Fruit fly (Drosophila melanogaster) whole organism, embryonic: Measurements from ENCODE around the gene CG7841.

Source experiments
- Bteb2 ChIP-seq: fragments of 200-800 bp; sonication (Bioruptor generic); optimal IDR thresholded peaks from 2 replicates; lab custom pipeline; 2016; ENCODE audit warnings: missing biosample characterization, missing genetic modification characterization
- CG10267 ChIP-seq: fragments of 200-800 bp; sonication (Bioruptor generic); optimal IDR thresholded peaks from 2 replicates; lab custom pipeline; 2018; ENCODE audit warnings: missing biosample characterization, mild to moderate bottlenecking, missing genetic modification characterization, moderate library complexity
- CG10431 ChIP-seq: fragments of 200-800 bp; sonication (Bioruptor generic); optimal IDR thresholded peaks from 3 replicates; lab custom pipeline; 2018; ENCODE audit warnings: missing biosample characterization, mild to moderate bottlenecking, missing genetic modification characterization
- CG10654 ChIP-seq: fragments of 200-800 bp; sonication (Bioruptor generic); optimal IDR thresholded peaks from 2 replicates; lab custom pipeline; 2016; ENCODE audit warnings: missing biosample characterization, missing genetic modification characterization
- CG11247 ChIP-seq: fragments of 200-800 bp; sonication (Bioruptor generic); IDR thresholded peaks from 2 replicates; pipeline ENCODE4 v1.3.6; 2022; ENCODE audit warnings: missing biosample characterization, missing genetic modification characterization
- CG12391 ChIP-seq: fragments of 200-800 bp; sonication (Bioruptor generic); optimal IDR thresholded peaks from 3 replicates; lab custom pipeline; 2018; ENCODE audit warnings: missing biosample characterization, mild to moderate bottlenecking, missing genetic modification characterization, moderate library complexity
- CG13296 ChIP-seq: fragments of 200-800 bp; sonication (Bioruptor generic); optimal IDR thresholded peaks from 3 replicates; lab custom pipeline; 2018; ENCODE audit warnings: missing biosample characterization, mild to moderate bottlenecking, missing genetic modification characterization
- CG16779 ChIP-seq: fragments of 200-800 bp; sonication (Bioruptor generic); IDR thresholded peaks from 2 replicates; pipeline ENCODE4 v1.3.6; 2022; ENCODE audit warnings: missing biosample characterization, missing genetic modification characterization
- CG17328 ChIP-seq: fragments of 200-800 bp; sonication (Bioruptor generic); IDR thresholded peaks from 2 replicates; pipeline ENCODE4 v1.3.6; 2022; ENCODE audit warnings: missing biosample characterization, missing genetic modification characterization
- CG17361 ChIP-seq: fragments of 200-800 bp; sonication (Bioruptor generic); IDR thresholded peaks from 3 replicates; pipeline ENCODE4 v1.3.6; 2022; ENCODE audit warnings: missing biosample characterization, missing genetic modification characterization
- CG18764 ChIP-seq: fragments of 200-800 bp; sonication (Bioruptor generic); optimal IDR thresholded peaks from 3 replicates; lab custom pipeline; 2016; ENCODE audit warnings: missing biosample characterization, missing genetic modification characterization
- CG2120 ChIP-seq: fragments of 200-800 bp; sonication (Bioruptor generic); optimal IDR thresholded peaks from 3 replicates; lab custom pipeline; 2016; ENCODE audit warnings: missing biosample characterization, missing genetic modification characterization
- CG2875 ChIP-seq: fragments of 200-800 bp; sonication (Bioruptor generic); optimal IDR thresholded peaks from 2 replicates; lab custom pipeline; 2017; ENCODE audit warnings: missing biosample characterization, mild to moderate bottlenecking, missing genetic modification characterization, missing genetic modification reagents
- CG31441 ChIP-seq: fragments of 200-800 bp; sonication (Bioruptor generic); IDR thresholded peaks from 2 replicates; pipeline ENCODE4 v1.3.6; 2022; ENCODE audit warnings: missing biosample characterization, missing genetic modification characterization
- CG3847 ChIP-seq: fragments of 200-800 bp; sonication (Bioruptor generic); IDR thresholded peaks from 2 replicates; pipeline ENCODE4 v1.3.6; 2022; ENCODE audit warnings: missing biosample characterization, missing genetic modification characterization
- CG42726 ChIP-seq: fragments of 200-800 bp; sonication (Bioruptor generic); IDR thresholded peaks from 2 replicates; pipeline ENCODE4 v1.3.6; 2022; ENCODE audit warnings: missing biosample characterization, missing genetic modification characterization; ENCODE audit not compliant: partially characterized antibody
- CG4282 ChIP-seq: fragments of 200-800 bp; sonication (Bioruptor generic); optimal IDR thresholded peaks from 2 replicates; lab custom pipeline; 2016; ENCODE audit warnings: missing biosample characterization, missing genetic modification characterization
- CG5180 ChIP-seq: fragments of 200-800 bp; sonication (Bioruptor generic); optimal IDR thresholded peaks from 3 replicates; lab custom pipeline; 2017; ENCODE audit warnings: missing biosample characterization, missing genetic modification characterization, mild to moderate bottlenecking, moderate library complexity, missing genetic modification reagents
- CG6175 ChIP-seq: fragments of 200-800 bp; sonication (Bioruptor generic); IDR thresholded peaks from 3 replicates; pipeline ENCODE4 v1.3.6; 2022; ENCODE audit warnings: missing biosample characterization, missing genetic modification characterization
- CG9609 ChIP-seq: fragments of 200-800 bp; sonication (Bioruptor generic); optimal IDR thresholded peaks from 3 replicates; lab custom pipeline; 2016; ENCODE audit warnings: missing biosample characterization, missing genetic modification characterization
- CG9817 ChIP-seq: fragments of 200-800 bp; sonication (Bioruptor generic); optimal IDR thresholded peaks from 2 replicates; lab custom pipeline; 2018; ENCODE audit warnings: missing biosample characterization, mild to moderate bottlenecking, missing genetic modification characterization, moderate library complexity
- CoRest ChIP-seq: fragments of 200-800 bp; sonication (Bioruptor generic); optimal IDR thresholded peaks from 3 replicates; lab custom pipeline; 2018; ENCODE audit warnings: missing biosample characterization, mild to moderate bottlenecking, missing genetic modification characterization, moderate library complexity
- Dll ChIP-seq: fragments of 200-800 bp; sonication (Bioruptor generic); IDR thresholded peaks from 4 replicates; pipeline ENCODE4 v1.3.6; 2022; ENCODE audit warnings: missing biosample characterization, missing genetic modification characterization; ENCODE audit not compliant: partially characterized antibody
- Elba2 ChIP-seq: fragments of 200-800 bp; sonication (Bioruptor generic); optimal IDR thresholded peaks from 3 replicates; lab custom pipeline; 2016; ENCODE audit warnings: missing biosample characterization, missing genetic modification characterization
- Hand ChIP-seq: fragments of 200-800 bp; sonication (Bioruptor generic); optimal IDR thresholded peaks from 2 replicates; lab custom pipeline; 2017; ENCODE audit warnings: mild to moderate bottlenecking, missing biosample characterization, missing genetic modification reagents, missing genetic modification characterization
- Hmr ChIP-seq: fragments of 200-800 bp; sonication (Bioruptor generic); optimal IDR thresholded peaks from 3 replicates; lab custom pipeline; 2017; ENCODE audit warnings: mild to moderate bottlenecking, missing biosample characterization, missing genetic modification reagents, missing genetic modification characterization
- Hr78 ChIP-seq, 2 experiments: fragments of 200-800 bp in 1 of 2; fragments of >200 bp in 1 of 2; sonication (Bioruptor generic) in 1 of 2; optimal IDR thresholded peaks; 2 replicates each; lab custom pipeline; 2017 to 2019; ENCODE audit warnings: missing biosample characterization in 2 of 2, missing genetic modification characterization in 2 of 2, mild to moderate bottlenecking in 1 of 2, moderate library complexity in 1 of 2
- NC2α ChIP-seq: fragments of 200-800 bp; sonication (Bioruptor generic); optimal IDR thresholded peaks from 2 replicates; lab custom pipeline; 2016; ENCODE audit warnings: missing biosample characterization, missing genetic modification characterization
- Optix ChIP-seq: fragments of 200-800 bp; sonication (Bioruptor generic); IDR thresholded peaks from 3 replicates; pipeline ENCODE4 v1.3.6; 2022; ENCODE audit warnings: missing biosample characterization, missing genetic modification characterization
- Sin3A ChIP-seq: fragments of >200 bp; optimal IDR thresholded peaks from 2 replicates; lab custom pipeline; 2018
- ap ChIP-seq: fragments of 200-800 bp; sonication (Bioruptor generic); IDR thresholded peaks from 2 replicates; pipeline ENCODE4 v1.3.6; 2022; ENCODE audit warnings: missing biosample characterization, missing genetic modification characterization
- bcd ChIP-seq: fragments of 200-800 bp; sonication (Bioruptor generic); optimal IDR thresholded peaks from 2 replicates; lab custom pipeline; 2017; ENCODE audit warnings: missing biosample characterization, mild to moderate bottlenecking, missing genetic modification characterization
- bsh ChIP-seq, 2 experiments: fragments of 200-800 bp; sonication (Bioruptor generic); optimal IDR thresholded peaks; 2 replicates each; lab custom pipeline; 2017 to 2018; ENCODE audit warnings: mild to moderate bottlenecking in 2 of 2, missing biosample characterization in 2 of 2, missing genetic modification characterization in 2 of 2, moderate library complexity in 1 of 2
- caup ChIP-seq: fragments of 200-800 bp; sonication (Bioruptor generic); optimal IDR thresholded peaks from 3 replicates; lab custom pipeline; 2017; ENCODE audit warnings: missing biosample characterization, mild to moderate bottlenecking, missing genetic modification characterization, moderate library complexity; ENCODE audit not compliant: severe bottlenecking
- gro ChIP-seq: fragments of 200-800 bp; sonication (Bioruptor generic); optimal IDR thresholded peaks from 2 replicates; lab custom pipeline; 2016; ENCODE audit warnings: missing biosample characterization, missing genetic modification characterization
- ind ChIP-seq: fragments of 200-800 bp; sonication (Bioruptor generic); optimal IDR thresholded peaks from 3 replicates; lab custom pipeline; 2016; ENCODE audit warnings: missing biosample characterization, missing genetic modification characterization
- kah ChIP-seq: fragments of 200-800 bp; sonication (Bioruptor generic); optimal IDR thresholded peaks from 2 replicates; lab custom pipeline; 2018; ENCODE audit warnings: missing biosample characterization, mild to moderate bottlenecking, missing genetic modification characterization
- kni ChIP-seq: fragments of 200-800 bp; sonication (Bioruptor generic); optimal IDR thresholded peaks from 3 replicates; lab custom pipeline; 2017; ENCODE audit warnings: mild to moderate bottlenecking, missing biosample characterization, missing genetic modification reagents, missing genetic modification characterization
- lilli ChIP-seq: fragments of 200-800 bp; sonication (Bioruptor generic); optimal IDR thresholded peaks from 3 replicates; lab custom pipeline; 2016; ENCODE audit warnings: missing biosample characterization, missing genetic modification characterization
- nmo ChIP-seq: fragments of 200-800 bp; sonication (Bioruptor generic); optimal IDR thresholded peaks from 2 replicates; lab custom pipeline; 2018; ENCODE audit warnings: missing biosample characterization, mild to moderate bottlenecking, missing genetic modification characterization, moderate library complexity
- prd ChIP-seq, 3 experiments: fragments of >200 bp in 2 of 3; fragments of 200-800 bp in 1 of 3; sonication (Bioruptor generic) in 1 of 3; optimal IDR thresholded peaks in 2 of 3; IDR thresholded peaks in 1 of 3; 2 replicates in 2 of 3; 3 replicates in 1 of 3; pipeline versions ENCODE4 v1.3.6 to Lab custom; 2017 to 2022; ENCODE audit warnings: missing biosample characterization in 1 of 3, missing genetic modification characterization in 1 of 3
- slbo ChIP-seq: fragments of 200-800 bp; sonication (Bioruptor generic); IDR thresholded peaks from 2 replicates; pipeline ENCODE4 v1.3.6; 2022; ENCODE audit warnings: missing biosample characterization, missing genetic modification characterization
- sna ChIP-seq: fragments of 200-800 bp; sonication (Bioruptor generic); IDR thresholded peaks from 2 replicates; pipeline ENCODE4 v1.3.6; 2022; ENCODE audit warnings: missing biosample characterization, missing genetic modification characterization; ENCODE audit not compliant: partially characterized antibody
- ttk ChIP-seq: fragments of 200-800 bp; sonication (Bioruptor generic); IDR thresholded peaks from 2 replicates; pipeline ENCODE4 v2.1.2; 2022; ENCODE audit warnings: missing biosample characterization, missing genetic modification characterization
- unpg ChIP-seq: fragments of 200-800 bp; sonication (Bioruptor generic); optimal IDR thresholded peaks from 3 replicates; lab custom pipeline; 2018; ENCODE audit warnings: missing biosample characterization, mild to moderate bottlenecking, missing genetic modification characterization, moderate library complexity
- vfl ChIP-seq: fragments of 200-800 bp; sonication (Bioruptor generic); optimal IDR thresholded peaks from 2 replicates; lab custom pipeline; 2016; ENCODE audit warnings: missing biosample characterization, missing genetic modification characterization
- zf30C ChIP-seq: fragments of 200-800 bp; sonication (Bioruptor generic); optimal IDR thresholded peaks from 3 replicates; lab custom pipeline; 2018; ENCODE audit warnings: missing biosample characterization, mild to moderate bottlenecking, missing genetic modification characterization

CG7841 gene

dm6 chr3L:15534274-15535227 is 26.5 kb upstream of the CG7841 start (continued):
- peak; percentile 57 for TF ChIP-seq CG9817 (tag; lab: Kevin White, UChicago)
- peak; percentile 17 to 40 for TF ChIP-seq bsh (GFP tag; optimal IDR thresholded peaks at IDR 0.05; lab: Kevin White, UChicago)
- no peak for TF ChIP-seq CG2875 (GFP tag; lab: Kevin White, UChicago)
- TF ChIP-seq kah = no peak
- no peak for TF ChIP-seq CG11247 (GFP tag; lab: Robert Waterston, UW)
- TF ChIP-seq slbo (GFP tag; lab: Robert Waterston, UW) = peak; percentile 56
- TF ChIP-seq CG18764 = no peak
- no peak for TF ChIP-seq ttk (GFP tag; lab: Robert Waterston, UW)
- peak; percentile 68 for TF ChIP-seq ind (GFP tag; lab: Kevin White, UChicago)
- peak; percentile 69 for TF ChIP-seq CG12391 (tag; lab: Kevin White, UChicago)
- no peak for TF ChIP-seq Sin3A (lab: Kevin White, UChicago)
- no peak for TF ChIP-seq CG13296 (GFP tag; lab: Kevin White, UChicago)
- TF ChIP-seq CG17328 (GFP tag; lab: Robert Waterston, UW) = 0 out of 2 replicates have a peak, but pooled peaks have one; percentile 55
- TF ChIP-seq NC2α (GFP tag; lab: Kevin White, UChicago) = no peak
- TF ChIP-seq CG16779 (GFP tag; lab: Robert Waterston, UW) = no peak
- 0 out of 3 replicates have a peak, but pooled peaks have one; percentile 14 for TF ChIP-seq CG6175 (GFP tag; lab: Robert Waterston, UW)
- TF ChIP-seq CoRest (tag; lab: Kevin White, UChicago) = peak; percentile 87
- TF ChIP-seq gro (GFP tag; lab: Kevin White, UChicago) = peak; percentile 48
- no peak for TF ChIP-seq Optix (GFP tag; lab: Robert Waterston, UW)
- TF ChIP-seq unpg (GFP tag; lab: Kevin White, UChicago) = peak; percentile 34
- TF ChIP-seq Bteb2 = peak; percentile 51
- TF ChIP-seq zf30C (GFP tag; lab: Kevin White, UChicago) = no peak
- TF ChIP-seq vfl (GFP tag; lab: Kevin White, UChicago) = peak; percentile 23
- no peak for TF ChIP-seq CG42726 (GFP tag; lab: Robert Waterston, UW)
- no peak for TF ChIP-seq CG4282 (GFP tag; lab: Kevin White, UChicago)
- peak; percentile 15 for TF ChIP-seq CG10654 (GFP tag; lab: Kevin White, UChicago)
- peak; percentile 52 for TF ChIP-seq CG9609 (GFP tag; lab: Kevin White, UChicago)
- TF ChIP-seq ap (GFP tag; lab: Robert Waterston, UW) = 0 out of 2 replicates have a peak, but pooled peaks have one; percentile 7
- TF ChIP-seq CG10431 (GFP tag; lab: Kevin White, UChicago) = peak; percentile 15
- TF ChIP-seq CG3847 (GFP tag; lab: Robert Waterston, UW) = peak; percentile 51
- TF ChIP-seq kni (GFP tag; lab: Kevin White, UChicago) = peak; percentile 99
- TF ChIP-seq CG31441 (GFP tag; lab: Robert Waterston, UW) = peak; percentile 59; the same call in 1 of the 2 replicates
- TF ChIP-seq prd (optimal IDR thresholded peaks at IDR 0.05; lab: Kevin White, UChicago) = no peak
- peak; percentile 58 for TF ChIP-seq prd (GFP tag; IDR thresholded peaks at IDR 0.05; lab: Robert Waterston, UW)
- TF ChIP-seq CG2120 (GFP tag; lab: Kevin White, UChicago) = peak; percentile 76
- TF ChIP-seq caup = peak; percentile 44
- peak; percentile 90 for TF ChIP-seq CG17361 (GFP tag; lab: Robert Waterston, UW)
- peak; percentile 80 for TF ChIP-seq nmo (GFP tag; lab: Kevin White, UChicago)
- peak; percentile 79 for TF ChIP-seq Hmr
- peak; percentile 54 for TF ChIP-seq CG10267
- TF ChIP-seq Elba2 (GFP tag; lab: Kevin White, UChicago) = no peak
- TF ChIP-seq Hand (GFP tag; lab: Kevin White, UChicago) = peak; percentile 12
- TF ChIP-seq sna (GFP tag; lab: Robert Waterston, UW) = no peak
- TF ChIP-seq CG5180 (GFP tag; lab: Kevin White, UChicago) = peak; percentile 6
- 0 out of 4 replicates have a peak, but pooled peaks have one; percentile 5 for TF ChIP-seq Dll
- no peak for TF ChIP-seq Hr78 (GFP tag; optimal IDR thresholded peaks at IDR 0.05; lab: Kevin White, UChicago)
- peak; percentile 74 for TF ChIP-seq lilli (GFP tag; lab: Kevin White, UChicago)
- peak; percentile 72 for TF ChIP-seq bcd (GFP tag; lab: Kevin White, UChicago)
